Worm (Caenorhabditis elegans): ENCODE measurements around the gene flp-25.

ce11 chrIII:9327910-9328309, 33.4 kb upstream of the flp-25 start:
- no peak for TF ChIP-seq nhr-11 (tag; optimal IDR thresholded peaks at IDR 0.05)
- TF ChIP-seq tbx-7 (tag; optimal IDR thresholded peaks at IDR 0.05), result no peak
- TF ChIP-seq hlh-30 (tag; optimal IDR thresholded peaks at IDR 0.05; ENCODE audit: insufficient read depth), result no peak
- no peak for TF ChIP-seq pha-4 (tag; optimal IDR thresholded peaks at IDR 0.05)
- no peak for TF ChIP-seq fkh-10 (GFP tag; optimal IDR thresholded peaks at IDR 0.05)
- TF ChIP-seq madf-2 (tag; optimal IDR thresholded peaks at IDR 0.05), result no peak
- no peak for TF ChIP-seq unc-55 (GFP tag; optimal IDR thresholded peaks at IDR 0.05)
- no peak for TF ChIP-seq odd-2 (tag; optimal IDR thresholded peaks at IDR 0.05)
- TF ChIP-seq ztf-16 (tag; optimal IDR thresholded peaks at IDR 0.05), result no peak

All from whole organism, late embryonic.